Worm (Caenorhabditis elegans): ENCODE data around the gene cox-16.

The cox-16 gene

DNA sequence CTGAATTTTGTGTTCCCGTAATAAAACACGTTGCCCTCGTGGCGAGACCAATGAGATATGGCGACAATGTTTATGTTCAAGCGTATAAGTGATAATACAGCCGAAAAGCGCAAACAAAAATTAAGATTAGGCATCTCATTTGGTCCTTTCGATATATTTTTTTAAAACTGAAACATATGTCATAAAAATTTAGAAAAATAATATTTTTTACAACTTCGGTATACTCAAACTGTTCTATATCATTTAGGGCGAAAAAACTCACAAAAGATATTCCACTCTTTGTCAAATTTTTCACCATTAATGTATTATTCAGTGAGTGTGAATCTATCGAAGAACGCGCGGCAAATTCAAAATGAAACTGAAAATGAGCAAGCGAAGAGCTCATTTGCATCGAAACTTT, 2.5 kb upstream of the cox-16 start, which contains the start of gene cft-1:
Gene cft-1, plus strand, starts transcription at position 301 of the 400 bp plus-strand sequence.
- no peak for TF ChIP-seq unc-62 (GFP tag; optimal IDR thresholded peaks at IDR 0.05)
- TF ChIP-seq ztf-4 (tag; optimal IDR thresholded peaks at IDR 0.05) = no peak
- no peak for TF ChIP-seq nhr-12 (tag; optimal IDR thresholded peaks at IDR 0.05)
- TF ChIP-seq eor-1 (tag; optimal IDR thresholded peaks at IDR 0.05) = no peak
- no peak for TF ChIP-seq aly-2 (tag; optimal IDR thresholded peaks at IDR 0.05)
- no peak for TF ChIP-seq lsy-12 (tag; optimal IDR thresholded peaks at IDR 0.05)
- no peak for TF ChIP-seq mml-1 (tag; optimal IDR thresholded peaks at IDR 0.05)
- no peak for TF ChIP-seq nhr-25 (tag; optimal IDR thresholded peaks at IDR 0.05)
- TF ChIP-seq mdl-1 (tag; optimal IDR thresholded peaks at IDR 0.05) = no peak
- no peak for TF ChIP-seq ZK546.5 (tag; optimal IDR thresholded peaks at IDR 0.05)
- TF ChIP-seq ceh-16 (tag; optimal IDR thresholded peaks at IDR 0.05) = no peak
- TF ChIP-seq ceh-82 (tag; optimal IDR thresholded peaks at IDR 0.05) = no peak
- no peak for TF ChIP-seq nhr-237 (tag; optimal IDR thresholded peaks at IDR 0.05)
- TF ChIP-seq sea-2 (GFP tag; optimal IDR thresholded peaks at IDR 0.05) = no peak
- TF ChIP-seq zag-1 (tag; optimal IDR thresholded peaks at IDR 0.05) = no peak
- no peak for TF ChIP-seq elt-1 (tag; optimal IDR thresholded peaks at IDR 0.05)

DNA sequence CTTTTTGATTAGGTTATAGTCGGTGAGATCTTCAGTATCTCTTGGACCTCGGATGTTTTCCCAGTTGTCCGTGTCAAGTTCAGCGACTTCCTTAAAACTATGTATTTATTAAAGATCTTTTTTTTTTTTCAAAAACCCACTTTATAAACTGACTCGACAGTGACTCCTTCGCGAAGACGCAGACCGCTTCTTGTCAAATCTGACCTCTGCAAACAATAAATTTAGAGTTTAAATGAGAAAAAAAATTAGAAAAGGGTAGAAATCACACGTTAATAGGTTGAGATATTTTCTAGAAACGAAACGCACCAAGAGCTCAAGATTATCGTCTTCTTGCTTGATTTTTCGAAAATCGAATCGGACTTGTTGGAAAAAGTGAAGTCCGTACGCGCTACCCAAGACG, 269 bp downstream of the cox-16 start, which contains the start of gene C24G6.8:
Gene C24G6.8, minus strand, starts transcription at position 101 of the 400 bp plus-strand sequence.
- TF ChIP-seq lsy-12 (tag; optimal IDR thresholded peaks at IDR 0.05) = no peak
- no peak for TF ChIP-seq ztf-4 (tag; optimal IDR thresholded peaks at IDR 0.05)
- TF ChIP-seq pqm-1 (tag; optimal IDR thresholded peaks at IDR 0.05) = no peak
- TF ChIP-seq eor-1 (tag; optimal IDR thresholded peaks at IDR 0.05) = no peak
- no peak for TF ChIP-seq fkh-2 (tag; optimal IDR thresholded peaks at IDR 0.05)
- no peak for TF ChIP-seq fos-1 (tag; optimal IDR thresholded peaks at IDR 0.05)
- no peak for TF ChIP-seq pha-4 (tag; optimal IDR thresholded peaks at IDR 0.05)
- TF ChIP-seq fkh-10 (GFP tag; optimal IDR thresholded peaks at IDR 0.05) = no peak
- TF ChIP-seq mdl-1 (tag; optimal IDR thresholded peaks at IDR 0.05) = no peak
- no peak for TF ChIP-seq nhr-12 (tag; optimal IDR thresholded peaks at IDR 0.05)
- no peak for TF ChIP-seq ceh-28 (tag; optimal IDR thresholded peaks at IDR 0.05)
- no peak for TF ChIP-seq ceh-16 (tag; optimal IDR thresholded peaks at IDR 0.05)
- TF ChIP-seq zag-1 (tag; optimal IDR thresholded peaks at IDR 0.05) = no peak
- TF ChIP-seq lin-15B (tag; optimal IDR thresholded peaks at IDR 0.05) = no peak
- no peak for TF ChIP-seq tbx-2 (tag; optimal IDR thresholded peaks at IDR 0.05)
- no peak for TF ChIP-seq skn-1 (tag; optimal IDR thresholded peaks at IDR 0.05)
- TF ChIP-seq egl-27 (tag; optimal IDR thresholded peaks at IDR 0.05) = no peak

DNA sequence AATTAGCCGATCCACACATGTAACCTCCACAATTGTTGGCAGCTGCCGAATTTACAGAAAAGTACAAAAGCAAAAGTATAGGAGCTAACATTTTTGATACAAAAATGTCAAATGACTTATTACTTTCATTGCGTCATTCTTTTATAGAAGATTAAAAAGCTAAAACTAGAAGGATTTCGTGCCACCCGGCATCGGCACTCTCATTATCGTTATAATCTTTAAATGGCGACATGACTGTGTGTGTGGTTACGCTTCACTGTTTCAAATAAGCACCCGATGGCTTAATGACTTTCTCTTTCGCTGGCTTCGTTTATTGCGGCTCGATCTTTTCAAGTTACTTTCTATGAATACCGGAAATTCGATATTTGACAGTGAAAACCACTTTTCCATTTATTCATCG, 2.3 kb downstream of the cox-16 start, which contains the start of gene grl-1:
Gene grl-1, minus strand, starts transcription at position 101 of the 400 bp plus-strand sequence.
- TF ChIP-seq pha-4 (tag; optimal IDR thresholded peaks at IDR 0.05) = no peak
- no peak for TF ChIP-seq nhr-43 (tag; optimal IDR thresholded peaks at IDR 0.05; ENCODE audit: poor library complexity, severe bottlenecking)
- no peak for TF ChIP-seq R02D3.7 (tag; optimal IDR thresholded peaks at IDR 0.05)
- no peak for TF ChIP-seq nhr-23 (tag; optimal IDR thresholded peaks at IDR 0.05)
- TF ChIP-seq nhr-28 (tag; optimal IDR thresholded peaks at IDR 0.05) = no peak
- no peak for TF ChIP-seq unc-62 (GFP tag; optimal IDR thresholded peaks at IDR 0.05)

DNA sequence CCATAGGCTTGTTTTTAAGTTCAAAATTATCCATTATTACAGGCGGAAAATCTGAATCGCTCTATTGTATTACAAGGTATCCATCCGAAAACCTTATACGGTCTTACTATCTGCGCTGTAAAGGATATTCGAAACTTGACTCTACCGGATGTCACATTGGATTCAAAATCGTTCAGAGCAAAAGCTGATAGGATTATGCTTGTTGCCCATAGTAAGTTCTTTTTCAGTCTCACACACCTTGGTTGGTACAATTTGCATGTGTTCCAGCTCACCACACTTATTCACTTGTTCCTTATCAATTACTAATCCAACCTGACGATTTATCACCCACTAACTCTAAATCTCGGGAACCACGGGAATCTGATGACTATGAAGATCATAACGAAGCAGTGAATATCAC, 8.3 kb downstream of the cox-16 start:
- TF ChIP-seq elt-1 (tag; optimal IDR thresholded peaks at IDR 0.05) (no peak), R02D3.7 (tag; optimal IDR thresholded peaks at IDR 0.05) (no peak), jun-1 (tag; optimal IDR thresholded peaks at IDR 0.05) (no peak), unc-62 (GFP tag; optimal IDR thresholded peaks at IDR 0.05) (no peak), eor-1 (tag; optimal IDR thresholded peaks at IDR 0.05) (no peak), nhr-28 (tag; optimal IDR thresholded peaks at IDR 0.05) (no peak), zag-1 (tag; optimal IDR thresholded peaks at IDR 0.05) (no peak), mdl-1 (tag; optimal IDR thresholded peaks at IDR 0.05) (no peak), pqm-1 (tag; optimal IDR thresholded peaks at IDR 0.05) (no peak), sea-2 (GFP tag; optimal IDR thresholded peaks at IDR 0.05) (no peak), ceh-82 (tag; optimal IDR thresholded peaks at IDR 0.05) (no peak)

DNA sequence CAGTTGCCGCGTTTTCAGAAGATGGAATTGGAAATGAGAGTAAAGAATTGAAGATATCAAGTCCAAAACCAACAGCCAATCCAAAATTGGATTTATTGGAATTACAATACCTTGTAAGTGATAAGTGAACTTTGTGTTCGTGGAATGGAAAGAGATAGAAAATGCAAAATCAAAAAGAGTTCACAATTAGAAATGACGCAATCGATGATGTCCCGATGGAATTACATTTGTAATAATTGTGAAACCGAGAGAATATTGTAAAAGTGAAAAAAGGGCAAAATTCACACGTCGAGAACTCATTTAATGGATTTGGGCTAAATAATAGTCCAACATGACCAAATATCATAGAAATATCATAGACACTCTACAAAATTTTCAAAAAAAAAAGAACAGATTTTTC, 10.8 kb downstream of the cox-16 start:
- TF ChIP-seq unc-62 (GFP tag; optimal IDR thresholded peaks at IDR 0.05) = no peak
- no peak for TF ChIP-seq ama-1 (optimal IDR thresholded peaks at IDR 0.05)
- TF ChIP-seq elt-3 (tag; optimal IDR thresholded peaks at IDR 0.05) = no peak
- no peak for TF ChIP-seq lin-15B (tag; optimal IDR thresholded peaks at IDR 0.05)
- no peak for TF ChIP-seq ceh-16 (tag; optimal IDR thresholded peaks at IDR 0.05)
- TF ChIP-seq fkh-2 (tag; optimal IDR thresholded peaks at IDR 0.05) = no peak
- no peak for TF ChIP-seq nhr-43 (tag; optimal IDR thresholded peaks at IDR 0.05; ENCODE audit: poor library complexity, severe bottlenecking)
